Fruit fly (Drosophila melanogaster) whole organism, wandering third instar larva: ENCODE data around the gene ppk18.
A peak's percentile ranks its signal among the peaks of the same experiment; 100 is the strongest.

Source experiments
- CG9705 ChIP-seq: fragments of 200-800 bp; sonication (Bioruptor generic); optimal IDR thresholded peaks from 2 replicates; lab custom pipeline; 2018; ENCODE audit warnings: missing biosample characterization, mild to moderate bottlenecking, missing genetic modification characterization
- Myc ChIP-seq: fragments of >200 bp; optimal IDR thresholded peaks from 2 replicates; lab custom pipeline; 2017
- Rel ChIP-seq, 2 experiments: fragments of 200-800 bp; sonication (Bioruptor generic) in 1 of 2; optimal IDR thresholded peaks; 2 replicates in 1 of 2; 3 replicates in 1 of 2; lab custom pipeline; 2016 to 2019; ENCODE audit warnings: mild to moderate bottlenecking in 2 of 2, missing biosample characterization in 2 of 2, missing genetic modification characterization in 2 of 2, moderate library complexity in 1 of 2
- brk ChIP-seq: fragments of 200-800 bp; sonication (Bioruptor generic); optimal IDR thresholded peaks from 2 replicates; lab custom pipeline; 2016; ENCODE audit warnings: missing biosample characterization, mild to moderate bottlenecking, missing genetic modification characterization
- h ChIP-seq: fragments of 200-800 bp; sonication (Bioruptor generic); optimal IDR thresholded peaks from 3 replicates; lab custom pipeline; 2016; ENCODE audit warnings: missing biosample characterization, mild to moderate bottlenecking, missing genetic modification characterization
- jim ChIP-seq: fragments of 175-275, 200-325 bp; sonication (Bioruptor generic); optimal IDR thresholded peaks from 2 replicates; lab custom pipeline; 2016; ENCODE audit warnings: missing biosample characterization, mild to moderate bottlenecking, missing genetic modification characterization
- rgr ChIP-seq: fragments of 200-800 bp; sonication (Bioruptor generic); optimal IDR thresholded peaks from 3 replicates; lab custom pipeline; 2016; ENCODE audit warnings: missing biosample characterization, mild to moderate bottlenecking, missing genetic modification characterization

Gene ppk18

DNA sequence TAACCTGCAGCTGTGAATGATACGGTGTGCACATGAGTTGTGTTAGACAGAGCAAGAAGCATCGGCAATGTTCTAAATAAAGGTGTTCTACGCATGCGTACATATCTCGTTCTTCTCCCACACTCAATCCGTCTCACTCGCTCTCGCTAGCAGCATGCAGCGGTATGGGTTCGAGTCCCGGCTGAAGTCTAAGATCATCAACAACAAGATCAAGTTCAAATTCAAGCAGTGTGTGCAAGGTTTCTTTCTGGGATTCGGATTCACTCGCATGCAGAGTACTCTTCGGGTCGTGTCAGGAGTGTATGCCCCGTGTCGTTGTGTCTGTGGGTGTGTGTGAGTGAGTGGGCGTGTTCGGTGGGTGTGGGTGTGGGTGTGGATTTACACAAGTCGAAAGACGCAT is 39.5 kb downstream of the ppk18 start:
- peak; percentile 72 for TF ChIP-seq Myc (lab: Kevin White, UChicago)
- TF ChIP-seq CG9705 (GFP tag; lab: Kevin White, UChicago) = no peak
- TF ChIP-seq brk (GFP tag; lab: Kevin White, UChicago) = no peak
- TF ChIP-seq rgr (GFP tag; lab: Kevin White, UChicago) = no peak

- TF ChIP-seq jim (GFP tag; lab: Kevin White, UChicago) = no peak
- TF ChIP-seq Rel (GFP tag; optimal IDR thresholded peaks at IDR 0.05; lab: Kevin White, UChicago) = no peak
- TF ChIP-seq Rel (tag; optimal IDR thresholded peaks at IDR 0.05; lab: Kevin White, UChicago) = peak; percentile 82
Measured at dm6 chr2L:9729618-9730284, 41.0 kb downstream of the ppk18 start, which contains the start of gene CG13116. TSS of gene CG13116 (plus strand) at chr2L:9729940.

DNA sequence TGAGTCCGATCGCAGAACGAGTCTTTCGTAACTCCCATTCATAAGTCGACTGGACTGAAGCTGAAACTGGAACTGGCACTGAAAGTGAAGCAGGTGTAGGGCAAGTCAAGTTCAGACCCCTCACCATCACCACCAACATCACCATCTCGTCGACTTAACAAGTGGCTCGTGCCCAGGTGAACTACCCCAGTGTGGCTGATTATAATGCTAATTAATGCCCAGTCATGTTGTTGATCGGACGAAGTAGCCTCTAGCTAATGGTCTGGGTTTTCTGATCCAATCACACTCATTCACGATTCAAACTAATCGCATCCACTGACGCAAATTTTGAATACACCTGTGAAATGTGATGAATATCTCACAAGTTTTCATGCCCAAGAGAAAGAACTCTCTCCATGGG is 42.0 kb downstream of the ppk18 start:
- TF ChIP-seq h (GFP tag; lab: Kevin White, UChicago) (peak; percentile 24), jim (GFP tag; lab: Kevin White, UChicago) (no peak)
